Fruit fly (Drosophila melanogaster) whole organism, larva: ENCODE data around the gene CG14036.

Source experiments
- noc ChIP-seq: fragments of 200-800 bp; sonication (Bioruptor generic); optimal IDR thresholded peaks from 3 replicates; lab custom pipeline; 2019; ENCODE audit warnings: missing biosample characterization, mild to moderate bottlenecking, missing genetic modification characterization, moderate library complexity

Gene CG14036

DNA sequence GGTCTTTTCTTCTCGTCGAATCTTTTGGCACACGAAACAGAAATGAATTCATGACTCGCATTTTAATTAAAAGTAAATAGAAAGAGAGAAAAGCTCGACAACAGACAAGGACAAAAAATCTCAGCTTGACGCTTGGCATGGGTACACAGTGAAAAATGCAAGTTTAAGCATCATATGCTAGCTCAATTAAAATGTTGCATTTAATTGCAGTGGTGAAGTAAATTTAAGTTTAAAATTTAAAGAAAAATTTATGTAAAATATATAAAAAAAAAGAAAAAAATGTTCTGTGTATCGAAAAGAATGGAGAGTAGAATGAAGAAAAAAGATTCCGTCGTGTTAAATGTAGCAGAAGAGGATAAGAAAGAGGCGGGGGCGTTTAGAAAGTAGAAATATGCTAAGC is 30.7 kb upstream of the CG14036 start:
- TF ChIP-seq noc (tag; lab: Kevin White, UChicago) = peak; percentile 46

dm6 chr2L:5084586-5085257 is 29.9 kb upstream of the CG14036 start:
- peak; percentile 76 for TF ChIP-seq noc (tag; lab: Kevin White, UChicago)

DNA sequence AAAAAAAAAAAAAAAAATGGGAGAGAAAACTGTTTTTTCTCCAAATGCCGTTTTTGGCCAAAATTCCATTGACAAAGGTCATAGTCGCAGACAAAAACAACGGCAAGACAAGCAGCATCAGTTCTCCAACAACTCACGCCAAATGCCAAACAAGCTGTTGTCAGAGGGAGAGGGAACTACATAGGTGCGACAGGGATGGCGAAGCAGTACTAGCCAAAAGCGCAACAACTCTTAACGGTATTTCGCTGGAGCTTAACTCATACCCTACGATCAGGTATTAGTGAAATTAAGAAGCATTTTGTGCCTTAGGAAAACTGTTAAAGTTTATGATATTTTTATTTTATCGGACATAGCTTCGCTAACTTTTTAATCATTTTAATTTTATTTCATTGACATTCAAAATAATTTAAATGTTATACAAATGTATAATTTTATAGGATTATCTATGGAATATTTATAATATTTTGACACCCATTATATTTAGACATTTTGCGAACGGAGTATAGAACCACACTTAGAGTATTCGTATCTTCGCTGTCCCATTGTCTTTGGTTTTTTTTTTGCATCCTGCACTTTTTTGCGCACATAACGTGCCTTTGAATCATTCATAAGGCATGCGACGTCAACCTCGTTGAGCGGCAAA is 25.5 kb upstream of the CG14036 start:
- peak; percentile 19 for TF ChIP-seq noc (tag; lab: Kevin White, UChicago)

DNA sequence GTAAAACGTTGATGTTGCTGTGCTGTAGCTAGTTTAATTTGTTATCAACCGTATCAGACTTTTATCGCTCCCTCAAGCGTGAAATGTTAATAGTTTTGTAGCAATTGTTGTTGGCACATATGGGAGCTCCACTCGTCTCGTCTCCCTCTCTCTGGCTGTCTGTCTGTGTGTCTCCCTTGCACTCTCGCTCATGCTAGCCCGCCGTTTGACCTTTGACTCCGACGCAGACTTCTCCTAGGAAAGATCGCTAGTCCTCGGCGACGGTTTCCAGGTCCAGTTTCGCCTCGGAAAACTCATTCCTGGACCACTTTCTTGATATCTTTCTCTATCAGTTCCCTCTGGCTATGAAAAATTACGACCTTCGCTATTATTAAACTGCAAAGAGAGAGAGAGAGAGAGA is 24.4 kb upstream of the CG14036 start:
- TF ChIP-seq noc (tag; lab: Kevin White, UChicago) = no peak

dm6 chr2L:5072357-5072756 is 17.5 kb upstream of the CG14036 start:
- no peak for TF ChIP-seq noc (tag; lab: Kevin White, UChicago)

DNA sequence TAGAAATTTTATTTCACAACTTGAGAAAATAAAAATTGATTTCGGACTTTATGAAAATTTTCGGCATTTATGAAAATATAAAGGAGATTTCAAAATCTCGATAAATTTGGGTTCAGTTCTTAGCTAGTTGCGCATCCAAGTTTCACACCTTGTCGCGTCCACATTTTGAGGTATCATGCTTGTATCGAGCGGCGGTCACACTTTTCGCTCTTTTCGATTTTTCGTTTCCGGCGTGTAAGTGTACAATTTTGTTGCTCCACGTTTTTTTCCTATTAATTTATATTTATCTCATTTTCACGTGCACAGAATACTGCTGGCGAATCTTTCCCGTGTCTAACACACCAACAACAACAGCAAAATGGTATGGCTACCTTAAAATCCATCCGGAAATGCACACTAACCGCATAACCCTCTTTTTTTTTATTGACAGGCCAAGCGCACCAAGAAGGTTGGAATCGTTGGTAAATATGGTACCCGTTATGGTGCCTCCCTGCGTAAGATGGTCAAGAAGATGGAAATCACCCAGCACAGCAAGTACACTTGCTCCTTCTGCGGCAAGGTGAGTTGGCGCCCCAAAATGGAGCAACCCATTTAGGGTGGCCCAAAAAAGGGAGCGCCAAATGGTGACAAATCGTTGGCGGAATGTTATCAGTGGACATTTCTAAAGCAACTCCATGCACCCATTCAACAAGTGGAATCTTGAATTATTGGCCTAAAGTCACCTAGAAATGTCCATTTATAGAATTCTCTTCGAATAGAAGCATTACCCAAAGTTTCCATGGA is 16.2 kb upstream of the CG14036 start, which contains the start of gene RpL37A:
Gene RpL37A (plus strand): TSS at position 161 of the 783 bp plus-strand sequence.
- peak; percentile 20 for TF ChIP-seq noc (tag; lab: Kevin White, UChicago)

DNA sequence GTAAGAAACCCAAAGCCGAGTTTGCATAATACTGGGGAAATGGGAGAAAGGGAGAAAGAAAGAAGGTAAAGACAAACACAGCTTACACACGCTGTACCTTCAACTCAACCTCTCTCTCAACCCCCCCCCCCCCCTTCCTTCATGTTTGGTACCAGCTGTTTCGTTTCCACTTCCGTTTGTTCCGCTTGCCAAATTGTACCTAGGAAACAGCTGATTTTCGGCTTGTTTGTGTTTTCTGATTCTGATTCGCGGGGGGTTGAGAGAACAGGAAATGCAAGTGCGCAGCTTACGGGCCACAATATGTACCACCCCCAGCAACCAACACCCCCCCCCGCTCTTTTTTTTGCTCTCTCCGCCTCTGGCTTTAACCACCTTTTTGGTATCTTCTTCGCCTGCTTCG is 9.1 kb upstream of the CG14036 start:
- TF ChIP-seq noc (tag; lab: Kevin White, UChicago) = no peak

DNA sequence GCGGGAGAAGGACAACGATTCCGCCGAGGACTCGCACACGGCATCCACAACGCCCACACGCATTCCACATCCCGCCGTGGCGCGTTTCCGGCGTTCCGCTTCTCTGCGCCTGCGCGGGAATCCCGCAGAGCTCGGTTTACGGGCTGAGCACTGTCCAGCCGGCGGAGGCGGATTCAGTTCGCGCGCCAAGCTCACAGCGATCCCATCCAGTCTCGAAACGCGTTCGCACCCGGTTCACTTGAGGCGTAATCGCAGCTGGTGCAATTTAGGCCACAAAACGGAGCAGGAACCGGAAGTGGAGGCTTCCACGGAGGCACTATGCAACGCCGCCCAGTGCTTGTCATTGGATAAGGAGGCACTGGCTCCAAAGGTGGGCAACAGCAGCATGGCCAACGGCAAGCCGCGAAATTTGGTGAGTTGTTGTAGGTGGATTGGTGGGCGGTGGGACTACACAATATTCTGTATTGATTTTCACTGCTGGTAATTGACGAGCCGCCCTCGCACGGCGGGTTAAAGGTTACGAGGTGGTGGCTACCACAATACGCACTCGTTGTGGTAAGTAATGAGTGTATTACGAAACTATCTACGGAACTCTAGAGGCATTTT is 8.1 kb upstream of the CG14036 start:
- TF ChIP-seq noc (tag; lab: Kevin White, UChicago) = no peak

DNA sequence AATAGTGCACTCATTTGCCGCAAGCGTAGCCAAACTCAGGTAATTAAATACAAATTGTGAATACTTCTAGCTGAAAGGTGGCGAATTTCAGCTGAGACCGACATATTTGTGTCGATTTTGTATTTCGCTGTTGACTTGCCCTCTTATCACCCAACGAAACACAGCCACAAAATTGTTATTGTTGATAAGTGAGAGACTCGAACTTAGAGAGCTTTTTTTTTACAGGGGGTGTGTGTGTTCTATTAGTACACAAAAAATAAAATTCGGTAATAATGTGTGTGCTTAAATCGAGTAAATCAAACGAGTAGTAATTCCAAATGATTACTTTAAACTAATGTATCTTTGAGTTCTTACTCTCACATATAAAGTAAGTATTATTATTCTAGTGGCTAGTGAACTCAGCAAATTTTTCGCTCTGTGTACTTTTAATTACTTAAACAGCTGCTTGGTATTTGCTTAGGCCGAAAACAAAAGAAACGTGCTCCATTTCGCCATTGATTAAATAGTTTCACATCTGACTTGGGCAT is 6.2 kb upstream of the CG14036 start:
- peak; percentile 90 for TF ChIP-seq noc (tag; lab: Kevin White, UChicago)

- TF ChIP-seq noc (tag; lab: Kevin White, UChicago) = no peak
These were observed 5.7 kb upstream of the CG14036 start, which contains the start of gene qtc for dm6 chr2L:5060515-5060914. Gene qtc, plus strand, starts transcription at chr2L:5060815.

- peak; percentile 63 for TF ChIP-seq noc (tag; lab: Kevin White, UChicago)
These were observed 4.9 kb upstream of the CG14036 start, which contains the start of gene Rpn11 for dm6 chr2L:5059645-5060254. Gene Rpn11, minus strand, starts transcription at chr2L:5059790.

- no peak for TF ChIP-seq noc (tag; lab: Kevin White, UChicago)
These were observed 3.3 kb upstream of the CG14036 start, which contains the start of gene Nepl3 for dm6 chr2L:5058094-5058493. Gene Nepl3, minus strand, starts transcription at chr2L:5058248.

DNA sequence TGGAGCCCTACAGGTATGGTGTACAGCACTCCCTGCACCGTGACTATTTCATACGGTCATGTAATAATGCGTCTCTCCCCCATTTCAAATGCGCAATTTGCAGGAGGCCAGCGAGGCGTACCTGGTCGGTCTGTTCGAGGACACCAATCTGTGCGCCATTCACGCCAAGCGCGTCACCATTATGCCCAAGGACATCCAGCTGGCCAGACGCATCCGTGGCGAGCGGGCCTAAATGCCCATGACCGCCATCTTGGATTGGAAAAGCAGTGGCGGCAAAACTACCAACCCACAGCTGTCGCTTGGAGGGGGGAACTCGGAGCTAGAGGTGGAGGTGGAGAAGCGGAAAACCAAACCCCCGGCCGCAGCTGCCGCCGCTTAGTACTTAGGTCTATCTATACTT is 712 bp upstream of the CG14036 start:
- TF ChIP-seq noc (tag; lab: Kevin White, UChicago) = no peak

DNA sequence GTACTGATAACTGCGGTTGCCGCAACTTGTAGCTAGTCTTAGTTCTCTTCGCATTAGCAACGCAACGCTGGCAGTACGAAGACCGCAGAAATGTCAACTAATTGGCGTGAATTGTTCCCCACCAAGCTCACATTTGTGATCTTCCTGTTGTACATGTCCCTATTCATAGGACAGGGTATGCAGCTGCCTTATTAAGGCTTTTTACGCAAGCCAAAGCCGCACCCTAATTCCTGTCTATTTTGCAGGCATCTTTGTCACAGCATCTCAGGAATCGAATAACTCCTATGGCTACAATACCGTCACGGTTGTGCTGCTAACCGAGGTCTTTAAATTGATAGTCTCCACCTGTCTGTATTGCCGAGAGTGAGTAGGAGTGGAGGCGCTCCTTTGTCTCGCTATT is 1.8 kb downstream of the CG14036 start, which contains the start of gene eIF3h:
Gene eIF3h (minus strand): TSS at position 101 of the 400 bp plus-strand sequence.
- no peak for TF ChIP-seq noc (tag; lab: Kevin White, UChicago)

DNA sequence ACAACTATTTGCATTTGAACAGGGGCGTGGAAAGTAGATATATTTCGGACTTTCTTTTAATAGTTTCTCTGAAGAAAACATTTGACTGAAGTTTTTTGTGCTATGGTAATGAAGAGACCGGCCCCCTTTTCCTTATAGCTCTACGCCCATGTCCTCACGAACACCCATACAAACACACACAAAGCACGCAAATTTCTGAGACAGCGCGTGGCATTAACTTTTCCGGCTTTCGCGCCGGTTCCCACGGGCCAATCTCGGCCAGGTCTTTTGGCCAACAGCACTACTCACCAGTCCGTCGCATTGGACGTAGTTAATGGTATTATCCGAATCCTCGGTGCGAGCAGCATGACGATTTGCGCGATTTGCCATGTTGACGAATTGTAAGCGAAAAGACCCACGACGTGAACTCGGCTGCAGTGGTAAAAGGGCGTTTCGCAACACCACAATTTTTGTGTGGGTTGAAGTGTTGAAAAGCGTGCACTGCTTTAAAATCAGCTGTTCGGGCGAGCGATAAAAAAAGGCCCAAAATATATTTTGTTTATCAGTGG is 2.4 kb downstream of the CG14036 start, which contains the start of gene senju:
Gene senju (plus strand): TSS at position 477 of the 548 bp plus-strand sequence.
- peak; percentile 85 for TF ChIP-seq noc (tag; lab: Kevin White, UChicago)
